Fruit fly (Drosophila melanogaster) whole organism, embryonic: Measurements from ENCODE around the gene dally.

Experiments
- B-H2 ChIP-seq: fragments of 200-800 bp; sonication (Bioruptor generic); optimal IDR thresholded peaks from 2 replicates; lab custom pipeline; 2018; ENCODE audit warnings: missing biosample characterization, mild to moderate bottlenecking, missing genetic modification characterization
- Bdp1 ChIP-seq: fragments of 200-800 bp; sonication (Bioruptor generic); optimal IDR thresholded peaks from 3 replicates; lab custom pipeline; 2016; ENCODE audit warnings: missing biosample characterization, missing genetic modification characterization
- CG10209 ChIP-seq: fragments of 200-800 bp; sonication (Bioruptor generic); optimal IDR thresholded peaks from 3 replicates; lab custom pipeline; 2017; ENCODE audit warnings: missing biosample characterization, mild to moderate bottlenecking, missing genetic modification characterization, missing genetic modification reagents
- CG10321 ChIP-seq: fragments of 200-800 bp; sonication (Bioruptor generic); IDR thresholded peaks from 2 replicates; pipeline ENCODE4 v1.3.6; 2022; ENCODE audit warnings: missing biosample characterization, missing genetic modification characterization
- CG11085 ChIP-seq: fragments of 200-800 bp; sonication (Bioruptor generic); IDR thresholded peaks from 2 replicates; pipeline ENCODE4 v1.3.6; 2022; ENCODE audit warnings: missing biosample characterization, missing genetic modification characterization
- CG11093 ChIP-seq: fragments of 200-800 bp; sonication (Bioruptor generic); IDR thresholded peaks from 3 replicates; pipeline ENCODE4 v1.3.6; 2022; ENCODE audit warnings: missing biosample characterization, missing genetic modification characterization
- CG11696 ChIP-seq: fragments of 200-800 bp; sonication (Bioruptor generic); IDR thresholded peaks from 2 replicates; pipeline ENCODE4 v1.3.6; 2022; ENCODE audit warnings: missing biosample characterization, missing genetic modification characterization
- CG12071 ChIP-seq: fragments of 200-800 bp; sonication (Bioruptor generic); optimal IDR thresholded peaks from 3 replicates; lab custom pipeline; 2018; ENCODE audit warnings: missing biosample characterization, mild to moderate bottlenecking, missing genetic modification characterization
- CG12391 ChIP-seq: fragments of 200-800 bp; sonication (Bioruptor generic); optimal IDR thresholded peaks from 3 replicates; lab custom pipeline; 2018; ENCODE audit warnings: missing biosample characterization, mild to moderate bottlenecking, missing genetic modification characterization, moderate library complexity
- CG12659 ChIP-seq: fragments of 200-800 bp; sonication (Bioruptor generic); optimal IDR thresholded peaks from 3 replicates; lab custom pipeline; 2017; ENCODE audit warnings: mild to moderate bottlenecking, missing biosample characterization, missing genetic modification reagents, missing genetic modification characterization
- CG12942 ChIP-seq: fragments of 200-800 bp; sonication (Bioruptor generic); optimal IDR thresholded peaks from 3 replicates; lab custom pipeline; 2016; ENCODE audit warnings: missing biosample characterization, missing genetic modification characterization
- CG13775 ChIP-seq: fragments of 200-800 bp; sonication (Bioruptor generic); optimal IDR thresholded peaks from 3 replicates; lab custom pipeline; 2017; ENCODE audit warnings: missing biosample characterization, mild to moderate bottlenecking, missing genetic modification characterization
- CG13894 ChIP-seq: fragments of 200-800 bp; sonication (Bioruptor generic); optimal IDR thresholded peaks from 3 replicates; lab custom pipeline; 2018; ENCODE audit warnings: missing biosample characterization, mild to moderate bottlenecking, missing genetic modification characterization, moderate library complexity
- CG14860 ChIP-seq: fragments of 200-800 bp; sonication (Bioruptor generic); IDR thresholded peaks from 3 replicates; pipeline ENCODE4 v1.3.6; 2022; ENCODE audit warnings: missing biosample characterization, missing genetic modification characterization; ENCODE audit not compliant: partially characterized antibody
- CG15479 ChIP-seq: fragments of 200-800 bp; sonication (Bioruptor generic); optimal IDR thresholded peaks from 3 replicates; lab custom pipeline; 2019; ENCODE audit warnings: missing biosample characterization, mild to moderate bottlenecking, missing genetic modification characterization, moderate library complexity
- CG1603 ChIP-seq: fragments of 200-800 bp; sonication (Bioruptor generic); optimal IDR thresholded peaks from 2 replicates; lab custom pipeline; 2019; ENCODE audit warnings: missing biosample characterization, mild to moderate bottlenecking, missing genetic modification characterization, moderate library complexity
- CG16779 ChIP-seq: fragments of 200-800 bp; sonication (Bioruptor generic); IDR thresholded peaks from 2 replicates; pipeline ENCODE4 v1.3.6; 2022; ENCODE audit warnings: missing biosample characterization, missing genetic modification characterization
- CG2202 ChIP-seq: fragments of 200-800 bp; sonication (Bioruptor generic); optimal IDR thresholded peaks from 2 replicates; lab custom pipeline; 2018; ENCODE audit warnings: missing biosample characterization, mild to moderate bottlenecking, missing genetic modification characterization
- CG31224 ChIP-seq: fragments of 200-800 bp; sonication (Bioruptor generic); IDR thresholded peaks from 2 replicates; pipeline ENCODE4 v1.3.6; 2022; ENCODE audit warnings: missing biosample characterization, missing genetic modification characterization
- CG4328 ChIP-seq: fragments of 200-800 bp; sonication (Bioruptor generic); optimal IDR thresholded peaks from 3 replicates; lab custom pipeline; 2017; ENCODE audit warnings: missing biosample characterization, missing genetic modification reagents, missing genetic modification characterization
- CG4730 ChIP-seq: fragments of 200-800 bp; sonication (Bioruptor generic); IDR thresholded peaks from 2 replicates; pipeline ENCODE4 v1.3.6; 2022; ENCODE audit warnings: missing biosample characterization, missing genetic modification characterization
- CG4854 ChIP-seq: fragments of 200-800 bp; sonication (Bioruptor generic); optimal IDR thresholded peaks from 2 replicates; lab custom pipeline; 2016; ENCODE audit warnings: missing biosample characterization, missing genetic modification characterization, inconsistent platforms
- CG6254 ChIP-seq: fragments of 200-800 bp; sonication (Bioruptor generic); optimal IDR thresholded peaks from 3 replicates; lab custom pipeline; 2017; ENCODE audit warnings: mild to moderate bottlenecking, missing biosample characterization, missing genetic modification reagents, missing genetic modification characterization
- CG6813 ChIP-seq: fragments of 200-800 bp; sonication (Bioruptor generic); optimal IDR thresholded peaks from 2 replicates; lab custom pipeline; 2017; ENCODE audit warnings: missing biosample characterization, missing genetic modification characterization, mild to moderate bottlenecking, moderate library complexity, missing genetic modification reagents
- CG8359 ChIP-seq: fragments of 200-800 bp; sonication (Bioruptor generic); optimal IDR thresholded peaks from 2 replicates; lab custom pipeline; 2017; ENCODE audit warnings: missing biosample characterization, mild to moderate bottlenecking, missing genetic modification characterization, borderline replicate concordance
- CG8388 ChIP-seq: fragments of 200-800 bp; sonication (Bioruptor generic); optimal IDR thresholded peaks from 2 replicates; lab custom pipeline; 2019; ENCODE audit warnings: missing biosample characterization, mild to moderate bottlenecking, missing genetic modification characterization, moderate library complexity
- Camta ChIP-seq: fragments of 200-800 bp; sonication (Bioruptor generic); optimal IDR thresholded peaks from 2 replicates; lab custom pipeline; 2016; ENCODE audit warnings: missing biosample characterization, missing genetic modification characterization
- Dad ChIP-seq: fragments of 200-800 bp; sonication (Bioruptor generic); optimal IDR thresholded peaks from 3 replicates; lab custom pipeline; 2016; ENCODE audit warnings: missing biosample characterization, missing genetic modification characterization
- Ets65A ChIP-seq: fragments of 200-800 bp; sonication (Bioruptor generic); peaks from one replicate; lab custom pipeline; 2016; ENCODE audit warnings: missing biosample characterization, missing genetic modification characterization
- HLH3B ChIP-seq: fragments of 200-800 bp; sonication (Bioruptor generic); IDR thresholded peaks from 2 replicates; pipeline ENCODE4 v1.3.6; 2022; ENCODE audit warnings: missing biosample characterization, missing genetic modification characterization
- Kr ChIP-seq: fragments of 200-800 bp; sonication (Bioruptor generic); optimal IDR thresholded peaks from 2 replicates; lab custom pipeline; 2017; ENCODE audit warnings: missing biosample characterization, mild to moderate bottlenecking, missing genetic modification characterization
- Lpt ChIP-seq: fragments of >200 bp; optimal IDR thresholded peaks from 2 replicates; lab custom pipeline; 2018; ENCODE audit warnings: missing biosample characterization, missing genetic modification characterization
- Mad ChIP-seq: fragments of 200-800 bp; sonication (Bioruptor generic); optimal IDR thresholded peaks from 2 replicates; lab custom pipeline; 2016; ENCODE audit warnings: missing biosample characterization, missing genetic modification characterization
- Sin3A ChIP-seq: fragments of >200 bp; optimal IDR thresholded peaks from 2 replicates; lab custom pipeline; 2018
- Sry-δ ChIP-seq: fragments of 200-800 bp; sonication (Bioruptor generic); optimal IDR thresholded peaks from 2 replicates; lab custom pipeline; 2016; ENCODE audit warnings: missing biosample characterization, missing genetic modification characterization
- Trl ChIP-seq, 3 experiments: fragments of >200 bp in 2 of 3; fragments of 200-800 bp in 1 of 3; sonication (Bioruptor generic) in 1 of 3; optimal IDR thresholded peaks; 2 replicates in 1 of 3; 3 replicates in 2 of 3; lab custom pipeline; 2016 to 2017; ENCODE audit warnings: missing biosample characterization in 1 of 3, missing genetic modification characterization in 1 of 3
- bsh ChIP-seq, 2 experiments: fragments of 200-800 bp; sonication (Bioruptor generic); optimal IDR thresholded peaks; 2 replicates each; lab custom pipeline; 2017 to 2018; ENCODE audit warnings: mild to moderate bottlenecking in 2 of 2, missing biosample characterization in 2 of 2, missing genetic modification characterization in 2 of 2, moderate library complexity in 1 of 2
- cg ChIP-seq: fragments of 200-800 bp; sonication (Bioruptor generic); optimal IDR thresholded peaks from 3 replicates; lab custom pipeline; 2019; ENCODE audit warnings: missing biosample characterization, mild to moderate bottlenecking, missing genetic modification characterization, moderate library complexity
- corto ChIP-seq: fragments of 200-800 bp; sonication (Bioruptor generic); optimal IDR thresholded peaks from 2 replicates; lab custom pipeline; 2016; ENCODE audit warnings: missing biosample characterization, mild to moderate bottlenecking, missing genetic modification characterization, moderate library complexity
- emc ChIP-seq: fragments of 200-800 bp; sonication (Bioruptor generic); optimal IDR thresholded peaks from 2 replicates; lab custom pipeline; 2016; ENCODE audit warnings: missing biosample characterization, missing genetic modification characterization
- gcm2 ChIP-seq: fragments of 200-800 bp; sonication (Bioruptor generic); optimal IDR thresholded peaks from 2 replicates; lab custom pipeline; 2016; ENCODE audit warnings: missing biosample characterization, missing genetic modification characterization
- kah ChIP-seq: fragments of 200-800 bp; sonication (Bioruptor generic); optimal IDR thresholded peaks from 2 replicates; lab custom pipeline; 2018; ENCODE audit warnings: missing biosample characterization, mild to moderate bottlenecking, missing genetic modification characterization
- kay ChIP-seq: fragments of 200-800 bp; sonication (Bioruptor generic); optimal IDR thresholded peaks from 2 replicates; lab custom pipeline; 2016; ENCODE audit warnings: missing biosample characterization, missing genetic modification characterization
- kni ChIP-seq: fragments of 200-800 bp; sonication (Bioruptor generic); optimal IDR thresholded peaks from 3 replicates; lab custom pipeline; 2017; ENCODE audit warnings: mild to moderate bottlenecking, missing biosample characterization, missing genetic modification reagents, missing genetic modification characterization
- nom ChIP-seq: fragments of 200-800 bp; sonication (Bioruptor generic); optimal IDR thresholded peaks from 2 replicates; lab custom pipeline; 2017; ENCODE audit warnings: missing biosample characterization, missing genetic modification characterization, mild to moderate bottlenecking, moderate library complexity, missing genetic modification reagents
- onecut ChIP-seq: fragments of 200-800 bp; sonication (Bioruptor generic); IDR thresholded peaks from 2 replicates; pipeline ENCODE4 v1.3.6; 2022; ENCODE audit warnings: missing biosample characterization, missing genetic modification characterization
- otp ChIP-seq: fragments of 200-800 bp; sonication (Bioruptor generic); IDR thresholded peaks from 3 replicates; pipeline ENCODE4, ENCODE4 v1.3.6; 2022; ENCODE audit warnings: missing biosample characterization, missing genetic modification characterization
- row ChIP-seq: fragments of 200-800 bp; sonication (Bioruptor generic); IDR thresholded peaks from 3 replicates; pipeline ENCODE4 v1.3.6; 2022; ENCODE audit warnings: missing biosample characterization, missing genetic modification characterization
- scrt ChIP-seq: fragments of 200-800 bp; sonication (Bioruptor generic); optimal IDR thresholded peaks from 2 replicates; lab custom pipeline; 2018; ENCODE audit warnings: missing biosample characterization, mild to moderate bottlenecking, missing genetic modification characterization, moderate library complexity
- sqz ChIP-seq: fragments of 200-800 bp; sonication (Bioruptor generic); optimal IDR thresholded peaks from 3 replicates; lab custom pipeline; 2018; ENCODE audit warnings: missing biosample characterization, mild to moderate bottlenecking, missing genetic modification characterization
- trem ChIP-seq: fragments of 200-800 bp; optimal IDR thresholded peaks from 3 replicates; lab custom pipeline; 2019; ENCODE audit warnings: missing biosample characterization, mild to moderate bottlenecking, missing genetic modification characterization, moderate library complexity
- usp ChIP-seq: fragments of >200 bp; optimal IDR thresholded peaks from 2 replicates; lab custom pipeline; 2017; ENCODE audit warnings: missing biosample characterization, missing genetic modification characterization

dally gene

DNA sequence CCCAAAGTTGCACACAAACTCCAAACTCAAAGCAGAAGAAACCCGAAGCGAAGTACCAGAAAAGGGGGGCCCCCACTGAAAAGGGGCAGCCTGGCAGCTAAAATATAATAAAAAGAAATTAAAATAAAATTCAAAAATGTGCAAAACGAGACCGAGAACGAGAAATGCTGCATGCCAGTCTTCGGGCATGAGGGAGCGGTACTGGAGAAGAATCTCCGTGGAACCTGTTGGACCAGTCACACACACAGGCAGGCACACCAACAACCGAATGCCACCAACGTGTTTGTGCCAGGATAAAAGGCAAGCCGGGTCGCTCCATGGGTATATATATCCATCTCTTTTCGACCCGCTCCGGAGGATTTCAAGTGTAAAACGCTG lies 2.3 kb upstream of the dally start:
- no peak for TF ChIP-seq Sin3A
- TF ChIP-seq CG31224 (GFP tag; lab: Robert Waterston, UW), result no peak
- TF ChIP-seq Mad (GFP tag; lab: Kevin White, UChicago), result no peak
- no peak for TF ChIP-seq kah (GFP tag; lab: Kevin White, UChicago)
- TF ChIP-seq CG6813 (GFP tag; lab: Kevin White, UChicago), result no peak
- TF ChIP-seq CG2202 (tag; lab: Kevin White, UChicago), result no peak
- TF ChIP-seq CG12071 (GFP tag; lab: Kevin White, UChicago), result no peak
- no peak for TF ChIP-seq CG11085 (GFP tag; lab: Robert Waterston, UW)
- no peak for TF ChIP-seq CG11093 (GFP tag; lab: Robert Waterston, UW)
- TF ChIP-seq CG12942, result no peak
- no peak for TF ChIP-seq Trl (optimal IDR thresholded peaks at IDR 0.05; lab: Kevin White, UChicago)
- no peak for TF ChIP-seq Trl (GFP tag; optimal IDR thresholded peaks at IDR 0.05; lab: Kevin White, UChicago)
- TF ChIP-seq scrt (GFP tag; lab: Kevin White, UChicago), result no peak
- TF ChIP-seq bsh (GFP tag; optimal IDR thresholded peaks at IDR 0.05; lab: Kevin White, UChicago), result peak in 1 of 2 experiments; percentile 15
- TF ChIP-seq CG8359 (GFP tag; lab: Kevin White, UChicago), result no peak
- no peak for TF ChIP-seq Lpt (GFP tag; lab: Kevin White, UChicago)
- TF ChIP-seq CG10321, result 0 out of 2 replicates have a peak, but pooled peaks have one; percentile 12
- no peak for TF ChIP-seq emc (GFP tag; lab: Kevin White, UChicago)
- no peak for TF ChIP-seq CG12391 (tag; lab: Kevin White, UChicago)
- TF ChIP-seq corto, result peak; percentile 30
- TF ChIP-seq HLH3B, result no peak
- no peak for TF ChIP-seq Bdp1
- TF ChIP-seq nom, result peak; percentile 41
- no peak for TF ChIP-seq CG15479 (GFP tag; lab: Kevin White, UChicago)
- no peak for TF ChIP-seq CG10209 (GFP tag; lab: Kevin White, UChicago)
- TF ChIP-seq CG11696, result no peak
- TF ChIP-seq CG13894, result no peak
- no peak for TF ChIP-seq kni (GFP tag; lab: Kevin White, UChicago)
- no peak for TF ChIP-seq Ets65A (GFP tag; lab: Kevin White, UChicago)
- TF ChIP-seq, all 482 proteins: peak for 4

DNA sequence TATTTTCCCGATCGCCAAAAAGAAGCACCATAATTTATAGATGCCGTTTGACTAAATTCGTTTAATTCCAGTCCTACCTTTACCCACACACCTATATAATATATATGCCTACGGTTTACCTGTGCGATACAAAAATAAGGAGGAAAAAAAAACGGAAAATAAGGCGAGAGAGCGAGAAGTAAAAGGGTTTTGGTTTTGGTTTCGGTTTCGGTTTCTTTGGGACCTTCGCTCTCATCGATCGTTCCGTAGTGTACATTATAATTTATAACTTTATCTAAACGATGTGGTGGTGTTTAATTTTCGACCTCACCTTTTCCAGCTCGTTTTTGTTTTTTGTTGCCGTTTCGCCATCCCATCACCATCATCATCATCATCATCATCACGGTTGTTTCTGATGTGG lies 1.7 kb upstream of the dally start:
- TF ChIP-seq CG8388 (GFP tag; lab: Kevin White, UChicago) (peak; percentile 1), row (GFP tag; lab: Robert Waterston, UW) (no peak), CG4328 (no peak), CG13894 (no peak), CG16779 (GFP tag; lab: Robert Waterston, UW) (no peak), B-H2 (GFP tag; lab: Kevin White, UChicago) (no peak), Dad (no peak), CG1603 (tag; lab: Kevin White, UChicago) (no peak), CG4854 (GFP tag; lab: Kevin White, UChicago) (no peak), onecut (no peak), otp (no peak), CG14860 (GFP tag; lab: Robert Waterston, UW) (no peak), CG6254 (GFP tag; lab: Kevin White, UChicago) (no peak), Kr (peak; percentile 33), sqz (GFP tag; lab: Kevin White, UChicago) (peak; percentile 9), Sry-δ (GFP tag; lab: Kevin White, UChicago) (no peak), CG4730 (GFP tag; lab: Robert Waterston, UW) (no peak), Camta (GFP tag; lab: Kevin White, UChicago) (no peak), usp (no peak), trem (tag; lab: Kevin White, UChicago) (no peak), gcm2 (GFP tag; lab: Kevin White, UChicago) (no peak), CG12659 (GFP tag; lab: Kevin White, UChicago) (no peak), CG13775 (GFP tag; lab: Kevin White, UChicago) (no peak), cg (peak; percentile 1), kay (GFP tag; lab: Kevin White, UChicago) (no peak)
